Fruit fly (Drosophila melanogaster) whole organism, prepupa: ENCODE results near the gene CG3345.

Source experiments
- CG10631 ChIP-seq: fragments of 200-800 bp; sonication (Bioruptor generic); optimal IDR thresholded peaks from 2 replicates; lab custom pipeline; 2016; ENCODE audit warnings: missing biosample characterization, missing genetic modification characterization
- CG11294 ChIP-seq: fragments of 200-800 bp; sonication (Bioruptor generic); IDR thresholded peaks from 2 replicates; pipeline ENCODE4 v1.3.6; 2022; ENCODE audit warnings: missing biosample characterization, missing genetic modification characterization
- CG11902 ChIP-seq: fragments of 200-800 bp; sonication (Bioruptor generic); optimal IDR thresholded peaks from 3 replicates; lab custom pipeline; 2016; ENCODE audit warnings: missing biosample characterization, missing genetic modification characterization
- CG16779 ChIP-seq: fragments of 200-800 bp; sonication (Bioruptor generic); optimal IDR thresholded peaks from 3 replicates; lab custom pipeline; 2017; ENCODE audit warnings: missing biosample characterization, mild to moderate bottlenecking, missing genetic modification characterization
- CG32006 ChIP-seq: fragments of 200-800 bp; sonication (Bioruptor generic); optimal IDR thresholded peaks from 3 replicates; lab custom pipeline; 2017; ENCODE audit warnings: missing biosample characterization, mild to moderate bottlenecking, missing genetic modification characterization
- CG4318 ChIP-seq: fragments of 200-800 bp; sonication (Bioruptor generic); optimal IDR thresholded peaks from 3 replicates; lab custom pipeline; 2017; ENCODE audit warnings: missing biosample characterization, mild to moderate bottlenecking, missing genetic modification characterization
- CG6163 ChIP-seq: fragments of 200-800 bp; sonication (Bioruptor generic); IDR thresholded peaks from 3 replicates; pipeline ENCODE4 v1.3.6; 2022; ENCODE audit warnings: missing biosample characterization, missing genetic modification characterization
- CG6792 ChIP-seq: fragments of 200-800 bp; sonication (Bioruptor generic); optimal IDR thresholded peaks from 3 replicates; lab custom pipeline; 2016; ENCODE audit warnings: missing biosample characterization, missing genetic modification characterization
- CG6808 ChIP-seq: fragments of 200-800 bp; sonication (Bioruptor generic); optimal IDR thresholded peaks from 3 replicates; lab custom pipeline; 2017; ENCODE audit warnings: missing biosample characterization, missing genetic modification characterization, mild to moderate bottlenecking, moderate library complexity, missing genetic modification reagents
- Eip78C ChIP-seq: fragments of 200-800 bp; sonication (Bioruptor generic); peaks from one replicate; lab custom pipeline; 2016; ENCODE audit warnings: missing biosample characterization, missing genetic modification characterization
- Eip93F ChIP-seq: fragments of 200-800 bp; sonication (Bioruptor generic); optimal IDR thresholded peaks from 2 replicates; lab custom pipeline; 2016; ENCODE audit warnings: missing biosample characterization, mild to moderate bottlenecking, missing genetic modification characterization
- Gug ChIP-seq: fragments of 200-800 bp; sonication (Bioruptor generic); IDR thresholded peaks from 2 replicates; pipeline ENCODE4 v1.3.6; 2022; ENCODE audit warnings: missing biosample characterization, missing genetic modification characterization
- Hr38 ChIP-seq: sonication (Bioruptor generic); optimal IDR thresholded peaks from 2 replicates; lab custom pipeline; 2016; ENCODE audit warnings: missing biosample characterization, missing genetic modification characterization
- Hr39 ChIP-seq: fragments of 200-800 bp; sonication (Bioruptor generic); optimal IDR thresholded peaks from 2 replicates; lab custom pipeline; 2016; ENCODE audit warnings: missing biosample characterization, missing genetic modification characterization
- Lpt ChIP-seq: fragments of 200-800 bp; sonication (Bioruptor generic); optimal IDR thresholded peaks from 3 replicates; lab custom pipeline; 2016; ENCODE audit warnings: missing biosample characterization, missing genetic modification characterization
- OdsH ChIP-seq: fragments of 200-800 bp; sonication (Bioruptor generic); optimal IDR thresholded peaks from 3 replicates; lab custom pipeline; 2016; ENCODE audit warnings: missing biosample characterization, missing genetic modification characterization
- Sox102F ChIP-seq: fragments of 200-800 bp; sonication (Bioruptor generic); optimal IDR thresholded peaks from 2 replicates; lab custom pipeline; 2016; ENCODE audit warnings: missing biosample characterization, mild to moderate bottlenecking, missing genetic modification characterization
- Sox14 ChIP-seq: fragments of 200-800 bp; sonication (Bioruptor generic); optimal IDR thresholded peaks from 3 replicates; lab custom pipeline; 2016; ENCODE audit warnings: missing biosample characterization, missing genetic modification characterization
- achi ChIP-seq: fragments of 200-800 bp; sonication (Bioruptor generic); optimal IDR thresholded peaks from 3 replicates; lab custom pipeline; 2016; ENCODE audit warnings: missing biosample characterization, missing genetic modification characterization
- acj6 ChIP-seq: fragments of 200-800 bp; sonication (Bioruptor generic); optimal IDR thresholded peaks from 3 replicates; lab custom pipeline; 2016; ENCODE audit warnings: missing biosample characterization, missing genetic modification characterization
- cyc ChIP-seq: fragments of 200-800 bp; sonication (Bioruptor generic); optimal IDR thresholded peaks from 3 replicates; lab custom pipeline; 2016; ENCODE audit warnings: missing biosample characterization, missing genetic modification characterization
- dac ChIP-seq: fragments of 200-800 bp; sonication (Bioruptor generic); optimal IDR thresholded peaks from 2 replicates; lab custom pipeline; 2017; ENCODE audit warnings: missing biosample characterization, mild to moderate bottlenecking, missing genetic modification characterization
- dsx ChIP-seq: fragments of 200-800 bp; optimal IDR thresholded peaks from 3 replicates; lab custom pipeline; 2019; ENCODE audit warnings: missing biosample characterization, mild to moderate bottlenecking, missing genetic modification characterization, moderate library complexity; ENCODE audit not compliant: poor library complexity, severe bottlenecking
- eg ChIP-seq: fragments of 200-800 bp; sonication (Bioruptor generic); IDR thresholded peaks from 3 replicates; pipeline ENCODE4 v1.3.6; 2022; ENCODE audit warnings: missing biosample characterization, missing genetic modification characterization
- esn ChIP-seq: fragments of 200-800 bp; sonication (Bioruptor generic); optimal IDR thresholded peaks from 2 replicates; lab custom pipeline; 2016; ENCODE audit warnings: missing biosample characterization, mild to moderate bottlenecking, missing genetic modification characterization, moderate library complexity
- fkh ChIP-seq: fragments of 200-800 bp; sonication (Bioruptor generic); optimal IDR thresholded peaks from 3 replicates; lab custom pipeline; 2017; ENCODE audit warnings: missing biosample characterization, mild to moderate bottlenecking, missing genetic modification characterization, moderate library complexity
- net ChIP-seq: fragments of 200-800 bp; sonication (Bioruptor generic); optimal IDR thresholded peaks from 3 replicates; lab custom pipeline; 2016; ENCODE audit warnings: missing biosample characterization, missing genetic modification characterization
- pdm3 ChIP-seq: fragments of 200-800 bp; sonication (Bioruptor generic); optimal IDR thresholded peaks from 3 replicates; lab custom pipeline; 2016; ENCODE audit warnings: missing biosample characterization, missing genetic modification characterization
- svp ChIP-seq: fragments of 200-800 bp; sonication (Bioruptor generic); peaks from one replicate; lab custom pipeline; 2016; ENCODE audit warnings: missing biosample characterization, missing genetic modification characterization
- topi ChIP-seq: fragments of 200-800 bp; sonication (Bioruptor generic); optimal IDR thresholded peaks from 3 replicates; lab custom pipeline; 2016; ENCODE audit warnings: missing biosample characterization, missing genetic modification characterization
- vri ChIP-seq: fragments of 200-800 bp; sonication (Bioruptor generic); optimal IDR thresholded peaks from 3 replicates; lab custom pipeline; 2016; ENCODE audit warnings: missing biosample characterization, mild to moderate bottlenecking, missing genetic modification characterization

Gene CG3345

DNA sequence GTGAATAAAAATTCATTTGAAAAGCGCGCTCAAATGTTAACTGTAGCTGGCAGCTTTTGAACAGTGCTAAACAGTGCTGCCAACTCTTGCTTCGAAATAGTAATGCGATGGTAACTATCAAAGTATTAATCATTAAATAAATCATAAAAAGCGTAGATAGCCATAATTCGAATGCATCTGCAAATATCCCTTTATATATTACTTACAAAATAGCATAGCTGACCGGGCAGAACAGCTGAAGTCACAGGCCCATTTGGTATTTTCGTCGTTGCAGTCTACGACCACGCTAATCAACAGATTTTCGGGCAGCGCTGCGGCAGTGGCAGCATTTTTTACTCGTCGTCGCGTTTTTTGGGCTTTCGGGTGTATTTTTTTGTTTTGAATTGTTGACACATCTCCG lies 36.8 kb downstream of the CG3345 start, which contains the start of gene Plc21C (continued):
- TF ChIP-seq Sox14 (GFP tag; lab: Kevin White, UChicago): peak; percentile 67
- TF ChIP-seq Sox102F (GFP tag; lab: Kevin White, UChicago): peak; percentile 33

- no peak for TF ChIP-seq CG6808 (GFP tag; lab: Kevin White, UChicago)
- peak; percentile 94 for TF ChIP-seq svp (GFP tag; lab: Kevin White, UChicago)
- TF ChIP-seq fkh (GFP tag; lab: Kevin White, UChicago): peak; percentile 24
- TF ChIP-seq eg (GFP tag; lab: Robert Waterston, UW): 0 out of 3 replicates have a peak, but pooled peaks have one; percentile 8
- TF ChIP-seq CG6163 (GFP tag; lab: Robert Waterston, UW): 0 out of 3 replicates have a peak, but pooled peaks have one; percentile 12
- no peak for TF ChIP-seq Eip93F (GFP tag; lab: Kevin White, UChicago)
- TF ChIP-seq Gug (GFP tag; lab: Robert Waterston, UW): peak; percentile 8; the same call in 1 of the 2 replicates
- TF ChIP-seq vri (GFP tag; lab: Kevin White, UChicago): peak; percentile 61
- TF ChIP-seq, all 60 proteins: peak for 6
Measured at dm6 chr2L:306188-306927, 37.5 kb downstream of the CG3345 start.

DNA sequence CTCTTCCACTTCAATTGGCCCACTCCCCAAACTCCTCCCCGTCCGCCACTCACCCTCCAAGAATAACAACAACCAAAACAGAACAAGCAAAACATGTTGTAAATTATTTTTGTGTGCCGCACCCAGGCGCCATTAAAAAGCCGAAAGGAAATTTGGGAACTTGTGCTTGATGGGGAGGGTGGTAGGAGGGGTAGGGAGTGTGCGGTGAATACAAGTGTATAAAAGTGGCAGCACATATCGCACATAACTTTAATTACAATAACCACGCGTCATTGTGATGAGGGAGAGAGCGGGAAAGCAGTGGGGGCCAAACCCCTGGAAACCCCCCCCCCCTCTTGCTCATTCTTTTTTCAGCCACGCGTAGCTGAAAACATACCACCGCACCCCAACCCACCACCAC lies 38.2 kb downstream of the CG3345 start:
- TF ChIP-seq esn (GFP tag; lab: Kevin White, UChicago): no peak
- TF ChIP-seq CG32006: no peak
- TF ChIP-seq dsx: no peak
- no peak for TF ChIP-seq cyc (GFP tag; lab: Kevin White, UChicago)
- no peak for TF ChIP-seq acj6
- TF ChIP-seq Hr38 (GFP tag; lab: Kevin White, UChicago): no peak
- TF ChIP-seq CG11294: no peak
- TF ChIP-seq Eip78C (GFP tag; lab: Kevin White, UChicago): no peak
- no peak for TF ChIP-seq topi
- TF ChIP-seq dac: no peak
- no peak for TF ChIP-seq CG6808 (GFP tag; lab: Kevin White, UChicago)
- TF ChIP-seq Gug (GFP tag; lab: Robert Waterston, UW): no peak
- TF ChIP-seq achi (GFP tag; lab: Kevin White, UChicago): no peak
- TF ChIP-seq Hr39: no peak
- TF ChIP-seq CG10631 (GFP tag; lab: Kevin White, UChicago): no peak
- no peak for TF ChIP-seq CG11902
- TF ChIP-seq pdm3: no peak
- TF ChIP-seq, all 60 proteins: peak for 0

DNA sequence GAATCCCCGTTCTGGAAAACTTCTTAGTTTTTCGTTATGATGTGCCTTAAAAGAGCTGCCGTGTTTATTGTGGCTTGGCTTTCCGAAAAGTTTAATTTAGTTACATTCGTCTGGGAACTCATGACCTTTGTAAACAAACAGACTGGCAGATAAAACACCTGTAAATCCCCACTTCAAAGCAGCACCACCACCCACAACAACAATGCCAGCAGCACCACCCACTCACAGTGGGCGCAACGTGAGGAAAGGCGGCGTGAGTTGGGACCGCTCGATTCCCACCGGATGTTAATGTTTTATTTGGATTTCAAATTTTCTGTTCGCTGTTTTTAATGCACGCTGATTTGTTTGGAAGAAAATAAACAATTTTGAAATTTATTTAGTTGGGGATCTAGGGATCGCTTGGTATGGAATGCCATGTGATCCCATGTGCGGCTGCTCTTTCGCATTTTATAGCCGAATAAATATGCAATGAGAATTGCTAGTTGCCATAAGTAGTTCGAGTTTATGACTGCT lies 39.4 kb downstream of the CG3345 start:
- TF ChIP-seq CG4318 (GFP tag; lab: Kevin White, UChicago) (no peak), CG6792 (no peak), svp (GFP tag; lab: Kevin White, UChicago) (peak; percentile 64)

DNA sequence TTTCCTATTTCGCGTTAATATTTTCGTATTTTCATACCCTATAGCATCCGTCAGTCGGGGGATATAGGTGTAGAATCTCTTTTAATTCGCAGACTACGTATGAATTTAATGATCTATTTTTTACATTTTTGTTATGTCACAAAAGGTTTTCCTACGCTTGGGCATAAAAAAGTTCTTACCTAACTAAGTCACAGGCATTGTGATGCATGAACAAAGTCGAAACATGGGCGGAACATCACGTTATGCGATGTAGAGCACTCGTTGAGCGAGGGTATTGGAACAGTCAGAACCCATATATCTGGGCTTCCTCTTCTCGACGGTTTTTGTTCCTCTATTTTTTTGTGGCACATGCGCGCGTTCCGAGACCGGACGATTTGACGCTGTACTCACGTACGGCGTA lies 40.3 kb downstream of the CG3345 start:
- TF ChIP-seq net: no peak
- no peak for TF ChIP-seq CG16779 (tag; lab: Kevin White, UChicago)
- no peak for TF ChIP-seq Lpt (GFP tag; lab: Kevin White, UChicago)
- TF ChIP-seq OdsH (GFP tag; lab: Kevin White, UChicago): peak; percentile 5
- peak; percentile 29 for TF ChIP-seq Eip78C (GFP tag; lab: Kevin White, UChicago)
- TF ChIP-seq, all 60 proteins: peak for 2
